Fruit fly (Drosophila melanogaster) whole organism: ENCODE results near the gene Sqor.

Experiments
- CG8478 ChIP-seq: fragments of >200 bp; optimal IDR thresholded peaks from 2 replicates; lab custom pipeline; 2018; ENCODE audit warnings: inconsistent platforms
- Dll ChIP-seq: fragments of >200 bp; optimal IDR thresholded peaks from 2 replicates; lab custom pipeline; 2017
- EcR ChIP-seq, 2 experiments: fragments of >200 bp; optimal IDR thresholded peaks; 2 replicates each; lab custom pipeline; 2017; ENCODE audit warnings: missing biosample characterization in 2 of 2, missing genetic modification characterization in 2 of 2, missing genetic modification reagents in 2 of 2
- pan ChIP-seq: fragments of >200 bp; optimal IDR thresholded peaks from 2 replicates; lab custom pipeline; 2017
- psq ChIP-seq: fragments of >200 bp; optimal IDR thresholded peaks from 2 replicates; lab custom pipeline; 2017
- usp ChIP-seq: fragments of >200 bp; optimal IDR thresholded peaks from 2 replicates; lab custom pipeline; 2017; ENCODE audit warnings: missing biosample characterization, missing genetic modification characterization, mixed read lengths

The Sqor gene

DNA sequence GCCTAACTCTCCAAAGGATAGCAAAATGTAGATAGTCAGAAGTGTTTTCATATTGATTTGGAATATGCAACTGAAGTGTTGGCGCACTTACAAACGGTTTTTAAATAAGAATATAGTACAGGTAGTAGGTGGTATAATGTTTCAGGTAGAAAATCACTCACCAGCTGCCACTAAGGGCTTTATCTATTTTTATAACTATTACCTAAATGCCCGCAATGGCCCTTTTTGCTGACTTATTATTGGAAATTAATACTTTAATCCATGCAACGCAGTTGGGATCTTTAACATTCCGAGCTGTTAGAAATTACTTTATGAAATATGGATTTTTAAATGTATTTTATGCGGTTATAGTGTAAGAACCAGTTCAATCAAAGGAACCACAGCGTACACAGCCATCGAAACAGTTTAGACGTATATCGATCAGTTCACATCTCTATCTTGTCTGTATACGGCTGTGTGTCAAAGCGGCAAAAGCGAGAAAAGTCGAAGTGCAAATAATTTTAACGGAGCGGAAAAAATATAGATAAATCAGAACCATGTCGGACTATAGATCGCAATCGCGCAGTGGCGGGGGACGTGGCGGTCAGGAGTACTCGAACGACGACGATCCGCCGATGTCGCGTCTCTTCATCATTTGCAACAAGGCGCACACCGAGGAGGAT is 43.6 kb downstream of the Sqor start, which contains the start of the genes srw and CG1316:
Gene srw, minus strand, starts transcription at position 51 of the 662 bp plus-strand sequence.
Gene CG1316, plus strand, starts transcription at position 424 of the 662 bp plus-strand sequence.
- TF ChIP-seq EcR (GFP tag; optimal IDR thresholded peaks at IDR 0.05; lab: Kevin White, UChicago): no peak
- TF ChIP-seq CG8478 (lab: Kevin White, UChicago): no peak
- TF ChIP-seq pan (lab: Kevin White, UChicago): no peak
- no peak for TF ChIP-seq usp (GFP tag; lab: Kevin White, UChicago)
- TF ChIP-seq Dll: no peak
- TF ChIP-seq psq (lab: Kevin White, UChicago): no peak

DNA sequence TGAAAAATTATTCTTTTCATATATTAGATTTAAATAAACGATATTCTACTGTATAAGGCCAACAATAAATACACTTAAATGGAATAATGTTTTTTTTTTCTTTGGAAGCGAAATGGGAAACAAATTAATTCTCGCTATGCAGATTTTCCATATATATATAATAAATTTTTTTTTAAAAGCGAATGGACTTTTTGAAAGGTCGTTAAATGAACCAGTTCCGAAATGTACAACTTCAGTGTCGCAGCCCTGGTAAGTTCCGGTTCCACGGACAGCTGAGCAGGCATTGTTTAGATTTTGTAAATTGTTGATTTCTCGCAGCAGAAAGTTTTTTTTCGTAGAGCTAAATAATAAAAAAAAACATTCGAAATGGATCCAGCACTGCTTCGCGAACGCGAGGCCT is 46.8 kb downstream of the Sqor start, which contains the start of gene TfIIEbeta:
Gene TfIIEbeta, plus strand, starts transcription at position 255 of the 400 bp plus-strand sequence.
- no peak for TF ChIP-seq psq (lab: Kevin White, UChicago)
- no peak for TF ChIP-seq pan (lab: Kevin White, UChicago)
- TF ChIP-seq CG8478 (lab: Kevin White, UChicago): no peak
- TF ChIP-seq usp (GFP tag; lab: Kevin White, UChicago): no peak
- TF ChIP-seq EcR (GFP tag; optimal IDR thresholded peaks at IDR 0.05; lab: Kevin White, UChicago): no peak
- TF ChIP-seq Dll: no peak

DNA sequence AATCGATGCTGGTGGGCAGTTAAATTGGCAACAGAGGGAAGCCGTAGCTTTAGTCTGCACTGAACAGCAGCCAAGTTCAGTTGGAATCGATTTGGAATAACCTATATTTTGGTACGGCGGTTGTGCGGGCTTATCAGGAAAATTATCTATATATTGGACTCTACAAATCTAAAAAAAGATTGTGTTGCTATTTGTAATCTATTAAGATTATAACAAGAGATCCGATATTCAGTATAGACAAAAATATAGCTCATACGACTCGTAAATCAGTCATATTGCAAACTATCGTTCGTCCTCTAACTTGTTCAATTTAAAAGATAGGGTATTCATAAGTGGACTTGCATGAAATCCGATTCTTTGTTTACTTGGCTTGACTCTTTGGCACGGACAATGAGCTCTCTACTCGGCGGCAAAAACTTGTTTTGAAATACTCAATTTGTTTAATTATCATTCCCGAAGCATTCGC is 48.7 kb downstream of the Sqor start, which contains the start of gene Hexo1:
Gene Hexo1, plus strand, starts transcription at position 51 of the 466 bp plus-strand sequence.
- no peak for TF ChIP-seq psq (lab: Kevin White, UChicago)
- no peak for TF ChIP-seq usp (GFP tag; lab: Kevin White, UChicago)
- TF ChIP-seq EcR (GFP tag; optimal IDR thresholded peaks at IDR 0.05; lab: Kevin White, UChicago): no peak
- no peak for TF ChIP-seq pan (lab: Kevin White, UChicago)
- TF ChIP-seq CG8478 (lab: Kevin White, UChicago): no peak
- TF ChIP-seq Dll: no peak
